Worm (Caenorhabditis elegans) whole organism, L1 larva: ENCODE measurements around the gene sri-40.
"Not testable (repeated sequence)": the region's sequence is repeated elsewhere in the genome, so short reads cannot be mapped to it uniquely, and the experiment has no call there.

Experiments
- C04F5.9 ChIP-seq: sonication (generic microtip); optimal IDR thresholded peaks from 2 replicates; lab custom pipeline; 2016; ENCODE audit warnings: missing genetic modification characterization, missing compliant biosample characterization
- C16A3.4 ChIP-seq: fragments of 150-350 bp; optimal IDR thresholded peaks from 2 replicates; lab custom pipeline; 2014; ENCODE audit warnings: missing biosample characterization, missing genetic modification characterization
- F16B12.6 ChIP-seq: fragments of 150-350 bp; optimal IDR thresholded peaks from 2 replicates; lab custom pipeline; 2014; ENCODE audit warnings: missing biosample characterization, missing genetic modification characterization
- Y116A8C.19 ChIP-seq: sonication (generic microtip); optimal IDR thresholded peaks from 2 replicates; lab custom pipeline; 2016; ENCODE audit warnings: missing compliant biosample characterization, missing genetic modification characterization, borderline replicate concordance
- aly-2 ChIP-seq: fragments of 150-350 bp; optimal IDR thresholded peaks from 2 replicates; lab custom pipeline; 2014; ENCODE audit warnings: missing biosample characterization, missing genetic modification characterization
- ama-1 ChIP-seq: fragments of 150-350 bp; optimal IDR thresholded peaks from 2 replicates; lab custom pipeline; 2014
- ceh-8 ChIP-seq: fragments of 200-800 bp; sonication (Bioruptor generic); optimal IDR thresholded peaks from 2 replicates; lab custom pipeline; 2018; ENCODE audit warnings: mild to moderate bottlenecking, missing genetic modification characterization, moderate library complexity, missing compliant biosample characterization
- ceh-88 ChIP-seq: fragments of 200-800 bp; sonication (Bioruptor generic); IDR thresholded peaks from 2 replicates; pipeline ENCODE4 v1.3.6; 2022; ENCODE audit warnings: missing genetic modification characterization, missing compliant biosample characterization
- ceh-90 ChIP-seq: sonication (generic microtip); optimal IDR thresholded peaks from 2 replicates; lab custom pipeline; 2016; ENCODE audit warnings: missing genetic modification characterization, missing compliant biosample characterization
- dpl-1 ChIP-seq, 3 experiments: fragments of 150-350 bp in 2 of 3; sonication (generic microtip) in 1 of 3; optimal IDR thresholded peaks; 2 replicates each; lab custom pipeline; 2014 to 2017; ENCODE audit warnings: missing biosample characterization in 3 of 3, missing genetic modification characterization in 3 of 3, missing genetic modification reagents in 3 of 3
- dsc-1 ChIP-seq: sonication (generic microtip); optimal IDR thresholded peaks from 2 replicates; lab custom pipeline; 2016; ENCODE audit warnings: mild to moderate bottlenecking, missing genetic modification characterization, missing compliant biosample characterization
- efl-3 ChIP-seq: fragments of 200-800 bp; sonication (Bioruptor generic); optimal IDR thresholded peaks from 2 replicates; lab custom pipeline; 2018; ENCODE audit warnings: mild to moderate bottlenecking, missing genetic modification characterization, missing compliant biosample characterization
- egl-27 ChIP-seq, 2 experiments: fragments of 150-350 bp in 1 of 2; sonication (generic microtip); optimal IDR thresholded peaks; 3 replicates each; lab custom pipeline; 2017 to 2018; ENCODE audit warnings: missing biosample characterization in 2 of 2, missing genetic modification characterization in 2 of 2, missing genetic modification reagents in 2 of 2
- elt-3 ChIP-seq, 6 experiments: fragments of 150-350 bp in 1 of 6; sonication (generic microtip); optimal IDR thresholded peaks; 2 replicates each; lab custom pipeline; 2017 to 2018; ENCODE audit warnings: missing biosample characterization in 6 of 6, missing genetic modification characterization in 6 of 6, inconsistent platforms in 1 of 6
- ets-5 ChIP-seq: fragments of 200-800 bp; sonication (Bioruptor generic); IDR thresholded peaks from 2 replicates; pipeline ENCODE4 v1.3.6; 2022; ENCODE audit warnings: missing genetic modification characterization, missing compliant biosample characterization
- fkh-4 ChIP-seq: sonication (generic microtip); optimal IDR thresholded peaks from 2 replicates; lab custom pipeline; 2016; ENCODE audit warnings: missing compliant biosample characterization, missing genetic modification characterization, borderline replicate concordance
- fkh-8 ChIP-seq: sonication (generic microtip); optimal IDR thresholded peaks from 2 replicates; lab custom pipeline; 2016; ENCODE audit warnings: mild to moderate bottlenecking, missing genetic modification characterization, missing compliant biosample characterization
- lin-13 ChIP-seq: fragments of 150-350 bp; optimal IDR thresholded peaks from 2 replicates; lab custom pipeline; 2014; ENCODE audit warnings: missing biosample characterization, missing genetic modification reagents, missing genetic modification characterization
- lin-15B ChIP-seq: fragments of 150-350 bp; sonication (generic microtip); optimal IDR thresholded peaks from 3 replicates; lab custom pipeline; 2014; ENCODE audit warnings: missing biosample characterization, missing genetic modification characterization
- lin-39 ChIP-seq: fragments of 150-350 bp; optimal IDR thresholded peaks from 2 replicates; lab custom pipeline; 2014; ENCODE audit warnings: missing biosample characterization, missing genetic modification reagents, missing genetic modification characterization
- mab-9 ChIP-seq: fragments of 200-800 bp; sonication (Bioruptor generic); IDR thresholded peaks from 2 replicates; pipeline ENCODE4 v1.3.6; 2022; ENCODE audit warnings: missing genetic modification reagents, missing genetic modification characterization, missing compliant biosample characterization
- mdl-1 ChIP-seq, 2 experiments: fragments of 150-350 bp; optimal IDR thresholded peaks; 2 replicates each; lab custom pipeline; 2014 to 2017; ENCODE audit warnings: missing biosample characterization in 2 of 2, missing genetic modification characterization in 2 of 2, inconsistent platforms in 1 of 2
- nhr-12 ChIP-seq: sonication (generic microtip); optimal IDR thresholded peaks from 2 replicates; lab custom pipeline; 2017; ENCODE audit warnings: missing biosample characterization, missing genetic modification characterization
- nhr-237 ChIP-seq: fragments of 150-350 bp; optimal IDR thresholded peaks from 2 replicates; lab custom pipeline; 2014; ENCODE audit warnings: missing biosample characterization, missing genetic modification characterization
- nhr-28 ChIP-seq: fragments of 150-350 bp; optimal IDR thresholded peaks from 2 replicates; lab custom pipeline; 2014; ENCODE audit warnings: missing biosample characterization, missing genetic modification characterization
- nhr-77 ChIP-seq: fragments of 150-350 bp; optimal IDR thresholded peaks from 2 replicates; lab custom pipeline; 2014; ENCODE audit warnings: missing biosample characterization, missing genetic modification characterization
- nhr-84 ChIP-seq: sonication (generic microtip); optimal IDR thresholded peaks from 2 replicates; lab custom pipeline; 2017; ENCODE audit warnings: missing biosample characterization, missing genetic modification characterization
- nhr-85 ChIP-seq: sonication (generic microtip); peaks from one replicate; lab custom pipeline; 2016; ENCODE audit warnings: missing genetic modification characterization, inconsistent platforms, missing compliant biosample characterization
- nhr-90 ChIP-seq: sonication (generic microtip); optimal IDR thresholded peaks from 2 replicates; lab custom pipeline; 2016; ENCODE audit warnings: mild to moderate bottlenecking, missing genetic modification characterization, missing compliant biosample characterization; ENCODE audit not compliant: poor library complexity
- pag-3 ChIP-seq: sonication (generic microtip); optimal IDR thresholded peaks from 2 replicates; lab custom pipeline; 2017; ENCODE audit warnings: missing genetic modification characterization, mild to moderate bottlenecking, missing compliant biosample characterization, antibody characterized with exemption, borderline replicate concordance; ENCODE audit not compliant: insufficient read depth
- pax-3 ChIP-seq: fragments of 200-800 bp; sonication (Bioruptor generic); optimal IDR thresholded peaks from 2 replicates; lab custom pipeline; 2018; ENCODE audit warnings: mild to moderate bottlenecking, missing genetic modification characterization, moderate library complexity, missing compliant biosample characterization
- rnt-1 ChIP-seq: sonication (generic microtip); optimal IDR thresholded peaks from 2 replicates; lab custom pipeline; 2016; ENCODE audit warnings: mild to moderate bottlenecking, missing genetic modification characterization, moderate library complexity, missing compliant biosample characterization
- snu-23 ChIP-seq: sonication (generic microtip); optimal IDR thresholded peaks from 2 replicates; lab custom pipeline; 2016; ENCODE audit warnings: missing genetic modification characterization, missing compliant biosample characterization
- sptf-1 ChIP-seq: fragments of 150-350 bp; optimal IDR thresholded peaks from 2 replicates; lab custom pipeline; 2014; ENCODE audit warnings: missing biosample characterization, missing genetic modification characterization
- swsn-7 ChIP-seq: sonication (generic microtip); optimal IDR thresholded peaks from 2 replicates; lab custom pipeline; 2016; ENCODE audit warnings: missing genetic modification characterization, missing compliant biosample characterization
- tbx-2 ChIP-seq: sonication (generic microtip); optimal IDR thresholded peaks from 2 replicates; lab custom pipeline; 2016; ENCODE audit warnings: missing genetic modification characterization, missing compliant biosample characterization
- zip-4 ChIP-seq: fragments of 200-800 bp; sonication (Bioruptor generic); optimal IDR thresholded peaks from 2 replicates; lab custom pipeline; 2018; ENCODE audit warnings: mild to moderate bottlenecking, missing genetic modification characterization, moderate library complexity, missing compliant biosample characterization

The sri-40 gene

ce11 chrII:3196966-3197365 is 19.2 kb downstream of the sri-40 start, which contains the start of gene gcy-15:
TSS of gene gcy-15 (minus strand) at chrII:3197066.
- no peak for TF ChIP-seq pax-3
- no peak for TF ChIP-seq snu-23 (GFP tag; lab: Kevin White, UChicago)
- no peak for TF ChIP-seq nhr-12 (tag; lab: Kevin White, UChicago)
- no peak for TF ChIP-seq ceh-88 (GFP tag; lab: Robert Waterston, UW)
- TF ChIP-seq nhr-90 (tag; lab: Kevin White, UChicago): no peak
- TF ChIP-seq ama-1 (lab: Kevin White, UChicago): no peak
- no peak for TF ChIP-seq fkh-8 (tag; lab: Kevin White, UChicago)
- no peak for TF ChIP-seq Y116A8C.19 (tag; lab: Kevin White, UChicago)
- no peak for TF ChIP-seq C04F5.9 (tag; lab: Kevin White, UChicago)
- TF ChIP-seq lin-13 (GFP tag; lab: Kevin White, UChicago): no peak
- TF ChIP-seq ets-5 (GFP tag; lab: Robert Waterston, UW): no peak
- TF ChIP-seq nhr-28 (tag; lab: Kevin White, UChicago): no peak
- no peak for TF ChIP-seq dsc-1 (tag; lab: Kevin White, UChicago)
- TF ChIP-seq aly-2: no peak
- no peak for TF ChIP-seq fkh-4 (tag; lab: Kevin White, UChicago)
- TF ChIP-seq swsn-7 (tag; lab: Kevin White, UChicago): no peak
- TF ChIP-seq, all 84 proteins: peak for 0

ce11 chrII:3198998-3199397 is 21.2 kb downstream of the sri-40 start, which contains the start of gene sri-51:
TSS of gene sri-51 (minus strand) at chrII:3199098.
- TF ChIP-seq C16A3.4 (no peak), tbx-2 (tag; lab: Kevin White, UChicago) (no peak), dpl-1 (GFP tag; optimal IDR thresholded peaks at IDR 0.05; lab: Kevin White, UChicago) (no peak), nhr-237 (tag; lab: Kevin White, UChicago) (no peak), sptf-1 (no peak)

- not testable (repeated sequence) for TF ChIP-seq nhr-77; tbx-2 (tag; lab: Kevin White, UChicago); mab-9
- TF ChIP-seq, all 84 proteins: peak for 0; not testable (repeated sequence) for 84
Observed at ce11 chrII:3201242-3201641, 23.5 kb downstream of the sri-40 start, which contains the start of gene sri-48. TSS of gene sri-48 (minus strand) at chrII:3201342.

- no peak for TF ChIP-seq lin-15B (tag; lab: Kevin White, UChicago)
- TF ChIP-seq pag-3 (tag; lab: Kevin White, UChicago): no peak
- TF ChIP-seq nhr-237 (tag; lab: Kevin White, UChicago): no peak
- no peak for TF ChIP-seq ceh-8
- TF ChIP-seq nhr-28 (tag; lab: Kevin White, UChicago): no peak
- TF ChIP-seq ama-1 (lab: Kevin White, UChicago): no peak
- TF ChIP-seq egl-27 (tag; optimal IDR thresholded peaks at IDR 0.05; lab: Kevin White, UChicago): no peak
- no peak for TF ChIP-seq nhr-85 (tag; lab: Kevin White, UChicago)
- TF ChIP-seq F16B12.6: no peak
- no peak for TF ChIP-seq snu-23 (GFP tag; lab: Kevin White, UChicago)
- no peak for TF ChIP-seq zip-4
- TF ChIP-seq efl-3 (GFP tag; lab: Kevin White, UChicago): no peak
- TF ChIP-seq lin-39 (tag; lab: Kevin White, UChicago): no peak
- no peak for TF ChIP-seq ceh-90 (tag; lab: Kevin White, UChicago)
- no peak for TF ChIP-seq nhr-12 (tag; lab: Kevin White, UChicago)
- TF ChIP-seq elt-3 (tag; optimal IDR thresholded peaks at IDR 0.05; lab: Kevin White, UChicago): no peak
- no peak for TF ChIP-seq nhr-84
- no peak for TF ChIP-seq mab-9
- TF ChIP-seq rnt-1 (tag; lab: Kevin White, UChicago): no peak
- no peak for TF ChIP-seq mdl-1 (tag; optimal IDR thresholded peaks at IDR 0.05; lab: Kevin White, UChicago)
- TF ChIP-seq, all 84 proteins: peak for 0
Observed at ce11 chrII:3202519-3202918, 24.8 kb downstream of the sri-40 start, which contains the start of gene sri-53. TSS of gene sri-53 (minus strand) at chrII:3202619.
